Worm (Caenorhabditis elegans) whole organism, late embryonic: ENCODE data around the gene tbx-40.

Source experiments
- T23F11.4 ChIP-seq: fragments of 200-800 bp; sonication (Bioruptor generic); optimal IDR thresholded peaks from 2 replicates; lab custom pipeline; 2018; ENCODE audit warnings: mild to moderate bottlenecking, missing genetic modification characterization, missing compliant biosample characterization
- ceh-9 ChIP-seq: sonication (generic microtip); optimal IDR thresholded peaks from 2 replicates; lab custom pipeline; 2016; ENCODE audit warnings: mild to moderate bottlenecking, missing genetic modification characterization, inconsistent platforms, missing compliant biosample characterization
- elt-2 ChIP-seq: sonication (generic microtip); optimal IDR thresholded peaks from 2 replicates; lab custom pipeline; 2016; ENCODE audit warnings: missing genetic modification reagents, missing genetic modification characterization, missing compliant biosample characterization
- npax-4 ChIP-seq: sonication (generic microtip); optimal IDR thresholded peaks from 2 replicates; lab custom pipeline; 2016; ENCODE audit warnings: missing genetic modification characterization, missing compliant biosample characterization

DNA sequence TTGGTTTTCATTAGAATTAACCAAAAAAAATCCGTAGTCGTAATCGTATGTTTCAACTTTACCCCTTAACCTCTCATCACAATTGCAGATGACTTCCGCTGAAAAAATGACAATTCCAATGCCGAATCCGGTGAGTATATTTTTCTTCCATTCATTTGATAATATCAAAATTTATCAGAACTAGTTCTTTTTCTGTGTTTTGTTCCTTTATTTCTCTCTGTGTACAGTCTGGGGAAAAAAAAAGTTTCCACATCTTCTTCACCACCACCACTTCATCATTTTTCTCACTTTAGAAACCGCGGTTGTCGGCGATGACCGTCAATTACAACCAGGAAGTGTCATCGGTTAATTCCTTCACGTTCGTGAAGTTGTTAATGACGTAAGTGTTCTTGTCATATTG lies 25.8 kb downstream of the tbx-40 start, which contains the start of gene best-21:
- TF ChIP-seq elt-2 (tag; lab: Kevin White, UChicago), result no peak
- no peak for TF ChIP-seq npax-4 (tag; lab: Kevin White, UChicago)
- TF ChIP-seq T23F11.4 (GFP tag; lab: Kevin White, UChicago), result no peak
- no peak for TF ChIP-seq ceh-9 (tag; lab: Kevin White, UChicago)
